Worm (Caenorhabditis elegans): ENCODE data around the gene srw-24.

ce11 chrV:15179757-15180156 is 44.0 kb upstream of the srw-24 start, which contains the start of gene T09F5.10:
- TF ChIP-seq unc-62 (GFP tag; optimal IDR thresholded peaks at IDR 0.05), result no peak
- TF ChIP-seq tbx-8 (GFP tag; optimal IDR thresholded peaks at IDR 0.05), result no peak
- no peak for TF ChIP-seq drap-1 (GFP tag; optimal IDR thresholded peaks at IDR 0.05)
- TF ChIP-seq elt-3 (tag; optimal IDR thresholded peaks at IDR 0.05), result no peak
- TF ChIP-seq nhr-12 (tag; optimal IDR thresholded peaks at IDR 0.05), result no peak
- TF ChIP-seq nhr-237 (tag; optimal IDR thresholded peaks at IDR 0.05), result no peak
- no peak for TF ChIP-seq elt-1 (tag; optimal IDR thresholded peaks at IDR 0.05; ENCODE audit: borderline replicate concordance, insufficient read depth)
- TF ChIP-seq blmp-1 (tag; optimal IDR thresholded peaks at IDR 0.05), result no peak
- no peak for TF ChIP-seq cnd-1 (tag; optimal IDR thresholded peaks at IDR 0.05)
- no peak for TF ChIP-seq ceh-39 (tag; optimal IDR thresholded peaks at IDR 0.05)
